Worm (Caenorhabditis elegans): ENCODE measurements around the gene F38B7.10.

Gene F38B7.10

ce11 chrV:11535504-11536062 is 9.7 kb upstream of the F38B7.10 start (continued):
- peak; percentile 25 for TF ChIP-seq ceh-18 (tag; optimal IDR thresholded peaks at IDR 0.05)
- TF ChIP-seq unc-55 (GFP tag; optimal IDR thresholded peaks at IDR 0.05), result no peak

- TF ChIP-seq ets-4 (tag; optimal IDR thresholded peaks at IDR 0.05) (no peak), hlh-30 (tag; optimal IDR thresholded peaks at IDR 0.05; ENCODE audit: insufficient read depth) (no peak), unc-42 (tag; optimal IDR thresholded peaks at IDR 0.05) (peak; percentile 58)
These were observed 8.7 kb upstream of the F38B7.10 start for ce11 chrV:11536667-11537066.

- TF ChIP-seq ztf-16 (tag; optimal IDR thresholded peaks at IDR 0.05) (no peak), unc-3 (GFP tag; conservative IDR thresholded peaks at IDR 0.05) (no peak), unc-3 (tag; optimal IDR thresholded peaks at IDR 0.05) (no peak), lim-6 (tag; optimal IDR thresholded peaks at IDR 0.05) (no peak), pros-1 (tag; optimal IDR thresholded peaks at IDR 0.05) (no peak), fax-1 (tag; optimal IDR thresholded peaks at IDR 0.05) (no peak)
These were observed 5.8 kb upstream of the F38B7.10 start for ce11 chrV:11539502-11539901.

- TF ChIP-seq ceh-30 (tag; optimal IDR thresholded peaks at IDR 0.05) (no peak), odd-2 (tag; optimal IDR thresholded peaks at IDR 0.05) (no peak), T23F11.4 (GFP tag; optimal IDR thresholded peaks at IDR 0.05) (no peak), ama-1 (optimal IDR thresholded peaks at IDR 0.05) (no peak), hlh-30 (tag; optimal IDR thresholded peaks at IDR 0.05; ENCODE audit: insufficient read depth) (no peak), C38D4.7 (GFP tag; optimal IDR thresholded peaks at IDR 0.05) (peak; percentile 24), fkh-10 (GFP tag; optimal IDR thresholded peaks at IDR 0.05) (no peak), ceh-18 (tag; optimal IDR thresholded peaks at IDR 0.05) (no peak)
These were observed 4.0 kb upstream of the F38B7.10 start for ce11 chrV:11541284-11541683.

- TF ChIP-seq fax-1 (tag; optimal IDR thresholded peaks at IDR 0.05) (no peak), odd-2 (tag; optimal IDR thresholded peaks at IDR 0.05) (no peak), ceh-6 (GFP tag; optimal IDR thresholded peaks at IDR 0.05) (no peak), pat-9 (tag; optimal IDR thresholded peaks at IDR 0.05) (no peak), K09A11.1 (tag; optimal IDR thresholded peaks at IDR 0.05; ENCODE audit: insufficient read depth) (no peak), ttx-3 (tag; optimal IDR thresholded peaks at IDR 0.05) (no peak), nhr-232 (tag; optimal IDR thresholded peaks at IDR 0.05) (no peak), ceh-19 (GFP tag; optimal IDR thresholded peaks at IDR 0.05) (no peak)
These were observed 1.8 kb upstream of the F38B7.10 start, which contains the start of gene F38B7.2 for ce11 chrV:11543564-11543963. Gene F38B7.2, plus strand, starts transcription at chrV:11543963.

DNA sequence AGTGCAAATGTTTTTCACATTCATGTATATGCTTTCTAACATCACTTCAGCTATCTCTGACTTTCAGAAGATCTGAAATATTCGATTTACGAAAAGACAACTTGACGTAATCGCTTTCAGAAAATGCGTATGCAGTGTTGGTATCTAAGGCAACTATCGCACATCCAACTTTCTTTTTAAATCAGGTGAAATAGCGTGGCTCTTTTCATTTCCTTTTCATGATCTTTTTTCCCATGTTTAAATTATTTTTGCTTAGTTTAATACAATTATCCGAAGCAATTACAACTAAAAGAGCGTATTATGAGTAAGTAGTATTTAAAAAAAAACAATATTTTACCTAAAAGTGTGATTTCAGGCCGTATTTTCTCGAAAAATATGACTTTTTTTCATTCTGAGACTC is 1.5 kb downstream of the F38B7.10 start, which contains the start of gene F38B7.11:
Gene F38B7.11, plus strand, starts transcription at position 301 of the 400 bp plus-strand sequence.
- TF ChIP-seq nhr-11 (tag; optimal IDR thresholded peaks at IDR 0.05) (no peak), fkh-6 (tag; optimal IDR thresholded peaks at IDR 0.05) (no peak), eyg-1 (tag; optimal IDR thresholded peaks at IDR 0.05) (no peak), rnt-1 (tag; optimal IDR thresholded peaks at IDR 0.05) (no peak), tbx-2 (tag; optimal IDR thresholded peaks at IDR 0.05) (no peak), T23F11.4 (GFP tag; optimal IDR thresholded peaks at IDR 0.05) (no peak), ceh-2 (tag; optimal IDR thresholded peaks at IDR 0.05) (no peak), C38D4.7 (GFP tag; optimal IDR thresholded peaks at IDR 0.05) (no peak), odd-2 (tag; optimal IDR thresholded peaks at IDR 0.05) (no peak)

- TF ChIP-seq ceh-19 (GFP tag; optimal IDR thresholded peaks at IDR 0.05), result peak; percentile 39
- peak; percentile 51 for TF ChIP-seq tbx-2 (tag; optimal IDR thresholded peaks at IDR 0.05)
- TF ChIP-seq syd-9 (tag; optimal IDR thresholded peaks at IDR 0.05), result no peak
- TF ChIP-seq hlh-30 (tag; optimal IDR thresholded peaks at IDR 0.05; ENCODE audit: insufficient read depth), result peak; percentile 95
- TF ChIP-seq nfya-1 (tag; optimal IDR thresholded peaks at IDR 0.05), result peak; percentile 58
- TF ChIP-seq ceh-45 (GFP tag; IDR thresholded peaks at IDR 0.05), result no peak
- TF ChIP-seq ets-4 (tag; optimal IDR thresholded peaks at IDR 0.05), result no peak
- peak; percentile 51 for TF ChIP-seq unc-55 (GFP tag; optimal IDR thresholded peaks at IDR 0.05)
- TF ChIP-seq hlh-8 (tag; optimal IDR thresholded peaks at IDR 0.05), result peak; percentile 12
- no peak for TF ChIP-seq nhr-11 (tag; optimal IDR thresholded peaks at IDR 0.05)
- peak; percentile 33 for TF ChIP-seq ceh-31 (tag; optimal IDR thresholded peaks at IDR 0.05)
- no peak for TF ChIP-seq T23F11.4 (GFP tag; optimal IDR thresholded peaks at IDR 0.05)
- no peak for TF ChIP-seq K02D7.2 (tag; optimal IDR thresholded peaks at IDR 0.05)
- TF ChIP-seq elt-2 (tag; optimal IDR thresholded peaks at IDR 0.05), result peak; percentile 71
- no peak for TF ChIP-seq pha-4 (tag; optimal IDR thresholded peaks at IDR 0.05)
- TF ChIP-seq sdc-2 (tag; optimal IDR thresholded peaks at IDR 0.05), result no peak
- TF ChIP-seq ama-1 (optimal IDR thresholded peaks at IDR 0.05), result no peak
- no peak for TF ChIP-seq unc-86 (tag; optimal IDR thresholded peaks at IDR 0.05)
- peak; percentile 36 for TF ChIP-seq dve-1 (tag; optimal IDR thresholded peaks at IDR 0.05)
These were observed 3.6 kb downstream of the F38B7.10 start, which contains the start of the genes F38B7.17 and F38B7.3 for ce11 chrV:11548914-11549406. Gene F38B7.17, minus strand, starts transcription at chrV:11548964. Gene F38B7.3, plus strand, starts transcription at chrV:11549107.
